Fruit fly (Drosophila melanogaster) whole organism, adult: ENCODE results near the gene CG4577.

Experiments used
- CG11617 ChIP-seq: fragments of 200-800 bp; sonication (Bioruptor generic); optimal IDR thresholded peaks from 2 replicates; lab custom pipeline; 2017; ENCODE audit warnings: mild to moderate bottlenecking, missing biosample characterization, missing genetic modification reagents, missing genetic modification characterization
- CG7101 ChIP-seq: fragments of 200-800 bp; sonication (Bioruptor generic); optimal IDR thresholded peaks from 2 replicates; lab custom pipeline; 2018; ENCODE audit warnings: missing biosample characterization, mild to moderate bottlenecking, missing genetic modification characterization, moderate library complexity
- Clk ChIP-seq: fragments of 200-800 bp; sonication (Bioruptor generic); optimal IDR thresholded peaks from 2 replicates; lab custom pipeline; 2017; ENCODE audit warnings: missing biosample characterization, missing genetic modification characterization
- Crg-1 ChIP-seq: fragments of 200-800 bp; sonication (Bioruptor generic); optimal IDR thresholded peaks from 2 replicates; lab custom pipeline; 2016; ENCODE audit warnings: missing biosample characterization, missing genetic modification characterization
- Mnt ChIP-seq: fragments of 200-800 bp; sonication (Bioruptor generic); optimal IDR thresholded peaks from 2 replicates; lab custom pipeline; 2016; ENCODE audit warnings: missing biosample characterization, mild to moderate bottlenecking, missing genetic modification characterization
- cic ChIP-seq: fragments of 200-800 bp; sonication (Bioruptor generic); optimal IDR thresholded peaks from 2 replicates; lab custom pipeline; 2017; ENCODE audit warnings: missing biosample characterization, mild to moderate bottlenecking, missing genetic modification characterization, moderate library complexity
- cnc ChIP-seq, 2 experiments: fragments of >200 bp; optimal IDR thresholded peaks; 2 replicates each; lab custom pipeline; 2017
- kay ChIP-seq: fragments of 200-800 bp; sonication (Bioruptor generic); peaks from one replicate; lab custom pipeline; 2016; ENCODE audit warnings: missing biosample characterization, missing genetic modification characterization, borderline replicate concordance
- toe ChIP-seq: fragments of 200-800 bp; sonication (Bioruptor generic); optimal IDR thresholded peaks from 2 replicates; lab custom pipeline; 2016; ENCODE audit warnings: missing biosample characterization, missing genetic modification characterization

DNA sequence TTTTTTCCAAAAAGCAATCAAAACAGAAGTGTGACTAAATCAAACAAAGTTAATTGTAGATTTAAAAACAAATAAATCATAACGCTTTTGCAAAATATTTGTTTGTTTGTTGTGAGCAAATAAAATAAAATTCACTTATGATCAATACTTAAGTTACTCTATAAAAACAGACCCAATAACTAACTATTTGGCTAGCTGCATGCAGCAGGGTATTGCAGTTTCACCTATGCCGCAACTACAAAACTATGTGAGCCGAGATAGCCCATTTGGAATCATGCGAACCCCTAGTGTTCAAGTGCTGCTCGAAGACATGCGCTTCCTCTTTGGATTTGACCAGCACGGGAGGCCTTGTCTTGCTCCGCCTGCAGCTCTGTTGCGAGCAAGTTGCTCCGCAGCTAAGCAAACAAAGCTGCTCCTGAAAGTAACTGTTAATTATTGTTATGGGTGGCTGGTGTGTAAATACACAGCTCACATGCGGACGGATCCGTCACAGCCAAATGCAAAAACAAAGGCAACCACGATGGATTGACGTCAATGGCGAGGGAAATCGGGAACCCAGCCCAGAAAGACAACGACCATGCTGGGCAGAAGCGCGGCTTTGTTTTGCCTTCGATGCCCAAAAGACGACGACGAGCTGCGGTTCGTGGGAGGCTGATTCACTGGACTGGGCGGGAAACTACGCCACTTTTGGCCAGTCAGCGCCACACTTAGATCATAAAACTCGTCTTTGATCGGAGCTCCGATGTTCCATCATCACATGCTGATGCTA is 12.4 kb upstream of the CG4577 start:
- peak; percentile 2 for TF ChIP-seq Clk (GFP tag; lab: Kevin White, UChicago)
- TF ChIP-seq Mnt (GFP tag; lab: Kevin White, UChicago) = no peak
- TF ChIP-seq CG11617 (GFP tag; lab: Kevin White, UChicago) = no peak
- no peak for TF ChIP-seq kay
- no peak for TF ChIP-seq cnc (optimal IDR thresholded peaks at IDR 0.05; lab: Kevin White, UChicago)
- peak; percentile 2 for TF ChIP-seq CG7101 (tag; lab: Kevin White, UChicago)
- TF ChIP-seq toe = no peak
- TF ChIP-seq Crg-1 (GFP tag; lab: Kevin White, UChicago) = peak; percentile 58
- TF ChIP-seq cic = no peak
